Worm (Caenorhabditis elegans): Measurements from ENCODE around the gene C17B7.14.

DNA sequence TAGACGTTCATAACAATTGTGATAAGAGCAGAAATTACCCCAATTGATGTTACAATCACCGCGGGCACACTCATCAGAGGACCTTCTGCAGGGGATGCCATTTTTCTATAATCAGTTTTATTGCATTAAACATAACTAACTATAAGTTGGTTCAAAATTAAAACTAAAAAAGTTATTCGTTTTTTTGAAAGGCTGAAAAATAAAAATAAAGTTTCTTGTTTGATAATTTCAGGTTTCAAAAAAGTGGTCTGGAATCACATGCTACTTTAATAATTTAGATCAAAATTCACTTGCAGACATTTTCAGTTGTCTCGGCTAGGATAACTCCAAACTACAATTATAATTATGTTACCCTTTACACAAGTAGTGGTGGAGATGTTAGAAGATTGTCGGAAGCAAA lies 18.4 kb downstream of the C17B7.14 start, which contains the start of gene srbc-1:
- no peak for TF ChIP-seq ama-1 (optimal IDR thresholded peaks at IDR 0.05)
- TF ChIP-seq ets-7 (tag; optimal IDR thresholded peaks at IDR 0.05) = no peak
- TF ChIP-seq hmbx-1 (tag; optimal IDR thresholded peaks at IDR 0.05) = no peak
- TF ChIP-seq F13C5.2 (tag; optimal IDR thresholded peaks at IDR 0.05) = no peak
- TF ChIP-seq hmg-4 (GFP tag; optimal IDR thresholded peaks at IDR 0.05) = no peak

Data from whole organism, early embryonic.